Worm (Caenorhabditis elegans): Measurements from ENCODE around the gene W06B4.1.

- no peak for TF ChIP-seq ets-4 (tag; optimal IDR thresholded peaks at IDR 0.05)
- no peak for TF ChIP-seq F13H6.1 (tag; optimal IDR thresholded peaks at IDR 0.05)
- no peak for TF ChIP-seq ama-1 (optimal IDR thresholded peaks at IDR 0.05)
- TF ChIP-seq nhr-11 (tag; optimal IDR thresholded peaks at IDR 0.05) = no peak
- TF ChIP-seq dve-1 (tag; optimal IDR thresholded peaks at IDR 0.05) = no peak
- TF ChIP-seq ceh-30 (tag; optimal IDR thresholded peaks at IDR 0.05) = no peak
- no peak for TF ChIP-seq tbx-7 (tag; optimal IDR thresholded peaks at IDR 0.05)
- no peak for TF ChIP-seq pax-1 (tag; optimal IDR thresholded peaks at IDR 0.05)
- no peak for TF ChIP-seq gmeb-2 (tag; optimal IDR thresholded peaks at IDR 0.05)
- TF ChIP-seq unc-42 (tag; optimal IDR thresholded peaks at IDR 0.05) = no peak
- TF ChIP-seq ahr-1 (tag; optimal IDR thresholded peaks at IDR 0.05) = no peak
Measured at ce11 chrII:4510684-4511083, 39.3 kb downstream of the W06B4.1 start.

All from whole organism, late embryonic.